Fruit fly (Drosophila melanogaster): ENCODE results near the gene Rga.

- TF ChIP-seq CG12768 (GFP tag; optimal IDR thresholded peaks at IDR 0.05) = peak; percentile 41
- TF ChIP-seq tj (GFP tag; optimal IDR thresholded peaks at IDR 0.05) = peak; percentile 88
- no peak for TF ChIP-seq CG1620 (GFP tag; optimal IDR thresholded peaks at IDR 0.05)
Measured at dm6 chr3R:5660198-5660893, 47.4 kb upstream of the Rga start, which contains the start of gene Wdr33.

Data from whole organism, adult.